Worm (Caenorhabditis elegans) whole organism, L4/young adult: ENCODE results near the gene C15H9.4.
A peak's percentile ranks its signal among the peaks of the same experiment; 100 is the strongest.

Source experiments
- W03F9.2 ChIP-seq: fragments of 150-350 bp; optimal IDR thresholded peaks from 2 replicates; lab custom pipeline; 2014; ENCODE audit warnings: missing biosample characterization, missing genetic modification characterization
- dao-5 ChIP-seq: sonication (generic microtip); optimal IDR thresholded peaks from 2 replicates; lab custom pipeline; 2016; ENCODE audit warnings: missing genotype, missing genetic modification characterization, moderate library complexity, missing compliant biosample characterization
- him-1 ChIP-seq: sonication (generic microtip); optimal IDR thresholded peaks from 2 replicates; lab custom pipeline; 2016; ENCODE audit warnings: missing genotype, missing genetic modification reagents, missing genetic modification characterization, missing compliant biosample characterization

The C15H9.4 gene

ce11 chrX:6118086-6118825 lies 20.8 kb downstream of the C15H9.4 start, which contains the start of gene C15H9.2:
TSS of gene C15H9.2 (plus strand) at chrX:6118526.
- TF ChIP-seq him-1 (no peak), dao-5 (no peak), W03F9.2 (tag; lab: Kevin White, UChicago) (no peak)

ce11 chrX:6121279-6121678 lies 23.8 kb downstream of the C15H9.4 start:
- TF ChIP-seq W03F9.2 (tag; lab: Kevin White, UChicago) (no peak), him-1 (no peak), dao-5 (no peak)

- no peak for TF ChIP-seq W03F9.2 (tag; lab: Kevin White, UChicago)
- TF ChIP-seq dao-5, result no peak
- TF ChIP-seq him-1, result no peak
Measured at ce11 chrX:6122026-6122425, 24.6 kb downstream of the C15H9.4 start, which contains the start of gene nnt-1. TSS of gene nnt-1 (plus strand) at chrX:6122311.

- TF ChIP-seq dao-5 (no peak), him-1 (peak; percentile 54)
Measured at ce11 chrX:6128225-6128686, 30.8 kb downstream of the C15H9.4 start, which contains the start of gene C15H9.9. TSS of gene C15H9.9 (minus strand) at chrX:6128275.

- TF ChIP-seq dao-5 (no peak), W03F9.2 (tag; lab: Kevin White, UChicago) (no peak), him-1 (no peak)
Measured at ce11 chrX:6128773-6129172, 31.3 kb downstream of the C15H9.4 start.

- TF ChIP-seq him-1, result no peak
- no peak for TF ChIP-seq dao-5
- no peak for TF ChIP-seq W03F9.2 (tag; lab: Kevin White, UChicago)
Measured at ce11 chrX:6129277-6129676, 31.8 kb downstream of the C15H9.4 start.

ce11 chrX:6134423-6134822 lies 37.0 kb downstream of the C15H9.4 start:
- TF ChIP-seq him-1 (no peak), W03F9.2 (tag; lab: Kevin White, UChicago) (no peak), dao-5 (no peak)

- TF ChIP-seq W03F9.2 (tag; lab: Kevin White, UChicago) (no peak), dao-5 (no peak), him-1 (no peak)
Measured at ce11 chrX:6138243-6138642, 40.8 kb downstream of the C15H9.4 start, which contains the start of gene Y72A10A.1. TSS of gene Y72A10A.1 (minus strand) at chrX:6138343.

- TF ChIP-seq W03F9.2 (tag; lab: Kevin White, UChicago) (no peak), him-1 (no peak), dao-5 (no peak)
Measured at ce11 chrX:6145921-6146320, 48.5 kb downstream of the C15H9.4 start.

- no peak for TF ChIP-seq W03F9.2 (tag; lab: Kevin White, UChicago)
- TF ChIP-seq dao-5, result no peak
- no peak for TF ChIP-seq him-1
Measured at ce11 chrX:6150449-6150848, 53.0 kb downstream of the C15H9.4 start, which contains the start of gene tag-275. TSS of gene tag-275 (minus strand) at chrX:6150549.

ce11 chrX:6150949-6151519 lies 53.6 kb downstream of the C15H9.4 start:
- no peak for TF ChIP-seq dao-5
- TF ChIP-seq him-1, result no peak
- no peak for TF ChIP-seq W03F9.2 (tag; lab: Kevin White, UChicago)

- TF ChIP-seq W03F9.2 (tag; lab: Kevin White, UChicago) (no peak), dao-5 (no peak), him-1 (no peak)
Measured at ce11 chrX:6155436-6155835, 58.0 kb downstream of the C15H9.4 start.
